Worm (Caenorhabditis elegans) whole organism, mixed stage, embryonic: Measurements from ENCODE around the gene cbp-2.
A peak's percentile ranks its signal among the peaks of the same experiment; 100 is the strongest.

ENCODE experiments used
- bed-3 ChIP-seq: fragments of 200-800 bp; sonication (Bioruptor generic); optimal IDR thresholded peaks from 3 replicates; lab custom pipeline; 2018; ENCODE audit warnings: mild to moderate bottlenecking, missing genetic modification characterization, moderate library complexity, missing compliant biosample characterization
- blmp-1 ChIP-seq: fragments of 150-350 bp; optimal IDR thresholded peaks from 2 replicates; lab custom pipeline; 2014; ENCODE audit warnings: missing biosample characterization, missing genetic modification characterization
- ceh-39 ChIP-seq: fragments of 150-350 bp; optimal IDR thresholded peaks from 2 replicates; lab custom pipeline; 2014; ENCODE audit warnings: missing biosample characterization, missing genetic modification characterization
- ceh-43 ChIP-seq: fragments of 200-800 bp; sonication (Bioruptor generic); optimal IDR thresholded peaks from 2 replicates; lab custom pipeline; 2018; ENCODE audit warnings: mild to moderate bottlenecking, missing genetic modification characterization, moderate library complexity, missing compliant biosample characterization
- ceh-83 ChIP-seq: fragments of 200-800 bp; sonication (Bioruptor generic); optimal IDR thresholded peaks from 2 replicates; lab custom pipeline; 2018; ENCODE audit warnings: mild to moderate bottlenecking, missing genetic modification characterization, missing compliant biosample characterization
- ces-1 ChIP-seq: fragments of 150-350 bp; optimal IDR thresholded peaks from 2 replicates; lab custom pipeline; 2014; ENCODE audit warnings: missing biosample characterization, missing genetic modification reagents, missing genetic modification characterization
- cnd-1 ChIP-seq: fragments of 200-800 bp; sonication (Bioruptor generic); optimal IDR thresholded peaks from 2 replicates; lab custom pipeline; 2018; ENCODE audit warnings: mild to moderate bottlenecking, missing genetic modification characterization, missing compliant biosample characterization
- drap-1 ChIP-seq: fragments of 200-800 bp; sonication (Bioruptor generic); optimal IDR thresholded peaks from 3 replicates; lab custom pipeline; 2018; ENCODE audit warnings: mild to moderate bottlenecking, missing genetic modification characterization, missing compliant biosample characterization
- elt-1 ChIP-seq: sonication (generic microtip); optimal IDR thresholded peaks from 2 replicates; lab custom pipeline; 2017; ENCODE audit warnings: missing genetic modification characterization, mild to moderate bottlenecking, missing compliant biosample characterization, antibody characterized with exemption, moderate library complexity, borderline replicate concordance; ENCODE audit not compliant: insufficient read depth
- ham-2 ChIP-seq: fragments of 200-800 bp; sonication (Bioruptor generic); optimal IDR thresholded peaks from 2 replicates; lab custom pipeline; 2018; ENCODE audit warnings: mild to moderate bottlenecking, missing genetic modification characterization, missing compliant biosample characterization
- hlh-1 ChIP-seq: fragments of 150-350 bp; optimal IDR thresholded peaks from 2 replicates; lab custom pipeline; 2014; ENCODE audit warnings: missing biosample characterization, missing genetic modification reagents, missing genetic modification characterization
- lin-32 ChIP-seq: fragments of 200-800 bp; sonication (Bioruptor generic); optimal IDR thresholded peaks from 2 replicates; lab custom pipeline; 2018; ENCODE audit warnings: mild to moderate bottlenecking, missing genetic modification characterization, missing compliant biosample characterization
- lsy-2 ChIP-seq: fragments of 150-350 bp; optimal IDR thresholded peaks from 2 replicates; lab custom pipeline; 2014; ENCODE audit warnings: missing biosample characterization, missing genetic modification characterization
- mab-5 ChIP-seq: fragments of 150-350 bp; optimal IDR thresholded peaks from 2 replicates; lab custom pipeline; 2014; ENCODE audit warnings: missing biosample characterization, missing genetic modification characterization
- mep-1 ChIP-seq: fragments of 150-350 bp; optimal IDR thresholded peaks from 2 replicates; lab custom pipeline; 2017; ENCODE audit warnings: missing biosample characterization, missing genetic modification reagents, missing genetic modification characterization, inconsistent platforms
- mls-2 ChIP-seq: sonication (generic microtip); optimal IDR thresholded peaks from 2 replicates; lab custom pipeline; 2016; ENCODE audit warnings: mild to moderate bottlenecking, missing genetic modification characterization, moderate library complexity, missing compliant biosample characterization
- nhr-12 ChIP-seq: fragments of 150-350 bp; optimal IDR thresholded peaks from 2 replicates; lab custom pipeline; 2014; ENCODE audit warnings: missing biosample characterization, missing genetic modification characterization
- nhr-2 ChIP-seq: fragments of 150-350 bp; optimal IDR thresholded peaks from 2 replicates; lab custom pipeline; 2014; ENCODE audit warnings: missing biosample characterization, missing genetic modification characterization
- nhr-237 ChIP-seq: fragments of 150-350 bp; optimal IDR thresholded peaks from 2 replicates; lab custom pipeline; 2014; ENCODE audit warnings: missing biosample characterization, missing genetic modification characterization
- nhr-76 ChIP-seq: sonication (generic microtip); optimal IDR thresholded peaks from 2 replicates; lab custom pipeline; 2017; ENCODE audit warnings: missing biosample characterization, missing genetic modification characterization
- sem-2 ChIP-seq: fragments of 200-800 bp; sonication (Bioruptor generic); optimal IDR thresholded peaks from 2 replicates; lab custom pipeline; 2018; ENCODE audit warnings: mild to moderate bottlenecking, missing genetic modification characterization, missing compliant biosample characterization
- snpc-4 ChIP-seq: fragments of 150-350 bp; optimal IDR thresholded peaks from 2 replicates; lab custom pipeline; 2014; ENCODE audit warnings: missing biosample characterization, missing genetic modification characterization
- sptf-1 ChIP-seq: sonication (generic microtip); optimal IDR thresholded peaks from 2 replicates; lab custom pipeline; 2017; ENCODE audit warnings: mild to moderate bottlenecking, missing genetic modification characterization, moderate library complexity, missing compliant biosample characterization
- unc-120 ChIP-seq: sonication (generic microtip); optimal IDR thresholded peaks from 2 replicates; lab custom pipeline; 2017; ENCODE audit warnings: missing genetic modification characterization, missing compliant biosample characterization; ENCODE audit not compliant: poor library complexity, severe bottlenecking
- unc-39 ChIP-seq: fragments of 150-350 bp; optimal IDR thresholded peaks from 2 replicates; lab custom pipeline; 2014; ENCODE audit warnings: missing biosample characterization, missing genetic modification characterization
- unc-62 ChIP-seq: fragments of 150-350 bp; optimal IDR thresholded peaks from 2 replicates; lab custom pipeline; 2014; ENCODE audit warnings: missing biosample characterization, missing genetic modification reagents, missing genetic modification characterization
- zip-8 ChIP-seq: fragments of 150-350 bp; optimal IDR thresholded peaks from 2 replicates; lab custom pipeline; 2014; ENCODE audit warnings: missing biosample characterization, missing genetic modification characterization
- ztf-11 ChIP-seq: fragments of 150-350 bp; optimal IDR thresholded peaks from 2 replicates; lab custom pipeline; 2014; ENCODE audit warnings: missing biosample characterization, missing genetic modification characterization

Gene cbp-2

ce11 chrIII:9950244-9950643 is 27.3 kb downstream of the cbp-2 start, which contains the start of gene K03H1.13:
Gene K03H1.13, minus strand, starts transcription at chrIII:9950344.
- TF ChIP-seq ceh-39 (tag; lab: Kevin White, UChicago) (peak; percentile 21), ztf-11 (no peak)

ce11 chrIII:9951864-9952263 is 28.9 kb downstream of the cbp-2 start, which contains the start of gene K03H1.11:
Gene K03H1.11, minus strand, starts transcription at chrIII:9951964.
- TF ChIP-seq nhr-2 (tag; lab: Kevin White, UChicago) (no peak), unc-62 (GFP tag; lab: Kevin White, UChicago) (no peak), sem-2 (no peak), drap-1 (GFP tag; lab: Kevin White, UChicago) (no peak), elt-1 (no peak), hlh-1 (no peak), blmp-1 (no peak), bed-3 (GFP tag; lab: Kevin White, UChicago) (no peak), ceh-43 (GFP tag; lab: Kevin White, UChicago) (no peak), sptf-1 (tag; lab: Kevin White, UChicago) (no peak), unc-120 (no peak)

ce11 chrIII:9956123-9956522 is 33.1 kb downstream of the cbp-2 start, which contains the start of gene mog-1:
Gene mog-1, minus strand, starts transcription at chrIII:9956215.
- TF ChIP-seq lsy-2 (tag; lab: Kevin White, UChicago), result peak; percentile 36
- TF ChIP-seq ces-1 (GFP tag; lab: Kevin White, UChicago), result peak; percentile 50
- no peak for TF ChIP-seq ceh-43 (GFP tag; lab: Kevin White, UChicago)
- TF ChIP-seq sem-2, result no peak
- TF ChIP-seq cnd-1 (tag; lab: Kevin White, UChicago), result no peak

ce11 chrIII:9956665-9957401 is 33.9 kb downstream of the cbp-2 start, which contains the start of gene alx-1:
Gene alx-1, plus strand, starts transcription at chrIII:9957351.
- no peak for TF ChIP-seq nhr-2 (tag; lab: Kevin White, UChicago)
- no peak for TF ChIP-seq ceh-43 (GFP tag; lab: Kevin White, UChicago)
- TF ChIP-seq lin-32 (GFP tag; lab: Kevin White, UChicago), result no peak
- no peak for TF ChIP-seq mep-1 (tag; lab: Kevin White, UChicago)
- no peak for TF ChIP-seq blmp-1
- no peak for TF ChIP-seq mab-5 (tag; lab: Kevin White, UChicago)
- no peak for TF ChIP-seq ceh-39 (tag; lab: Kevin White, UChicago)
- no peak for TF ChIP-seq unc-120
- no peak for TF ChIP-seq bed-3 (GFP tag; lab: Kevin White, UChicago)
- TF ChIP-seq nhr-12 (tag; lab: Kevin White, UChicago), result no peak
- TF ChIP-seq mls-2, result no peak
- TF ChIP-seq nhr-76 (tag; lab: Kevin White, UChicago), result no peak
- no peak for TF ChIP-seq ham-2
- TF ChIP-seq zip-8 (tag; lab: Kevin White, UChicago), result no peak

ce11 chrIII:9963447-9963846 is 40.5 kb downstream of the cbp-2 start:
- TF ChIP-seq zip-8 (tag; lab: Kevin White, UChicago), result peak; percentile 97
- TF ChIP-seq unc-120, result no peak

ce11 chrIII:9964416-9964815 is 41.4 kb downstream of the cbp-2 start:
- TF ChIP-seq drap-1 (GFP tag; lab: Kevin White, UChicago) (no peak), bed-3 (GFP tag; lab: Kevin White, UChicago) (no peak), blmp-1 (no peak), mls-2 (no peak), unc-62 (GFP tag; lab: Kevin White, UChicago) (no peak), snpc-4 (tag; lab: Kevin White, UChicago) (no peak), nhr-2 (tag; lab: Kevin White, UChicago) (no peak), ham-2 (no peak)

ce11 chrIII:9965444-9965843 is 42.5 kb downstream of the cbp-2 start:
- TF ChIP-seq nhr-2 (tag; lab: Kevin White, UChicago) (peak; percentile 92), nhr-237 (peak; percentile 8), cnd-1 (tag; lab: Kevin White, UChicago) (peak; percentile 13), unc-39 (tag; lab: Kevin White, UChicago) (no peak), zip-8 (tag; lab: Kevin White, UChicago) (peak; percentile 99), mls-2 (peak; percentile 12), unc-62 (GFP tag; lab: Kevin White, UChicago) (peak; percentile 65), ceh-83 (no peak), ceh-43 (GFP tag; lab: Kevin White, UChicago) (peak; percentile 32)
